Worm (Caenorhabditis elegans) whole organism, midembryonic: ENCODE results near the gene srx-92.

Source experiments
- T22C8.4 ChIP-seq: fragments of 200-800 bp; sonication (Bioruptor generic); IDR thresholded peaks from 2 replicates; pipeline ENCODE4 v1.3.6; 2022; ENCODE audit warnings: missing genetic modification characterization, missing compliant biosample characterization
- cog-1 ChIP-seq: sonication (generic microtip); optimal IDR thresholded peaks from 2 replicates; lab custom pipeline; 2016; ENCODE audit warnings: missing genetic modification characterization, missing compliant biosample characterization
- flt-1 ChIP-seq: fragments of 200-800 bp; sonication (Bioruptor generic); IDR thresholded peaks from 2 replicates; pipeline ENCODE4 v1.3.6; 2022; ENCODE audit warnings: missing genetic modification characterization, missing compliant biosample characterization
- klf-2 ChIP-seq: fragments of 200-800 bp; sonication (Bioruptor generic); conservative IDR thresholded peaks from 2 replicates; pipeline ENCODE4 v1.3.6; 2022; ENCODE audit warnings: missing genetic modification reagents, missing genetic modification characterization, missing compliant biosample characterization
- med-1 ChIP-seq: sonication (generic microtip); optimal IDR thresholded peaks from 2 replicates; lab custom pipeline; 2017; ENCODE audit warnings: missing genetic modification characterization, mild to moderate bottlenecking, missing compliant biosample characterization, antibody characterized with exemption, missing genetic modification reagents; ENCODE audit not compliant: insufficient read depth
- ref-1 ChIP-seq: fragments of 200-800 bp; sonication (Bioruptor generic); conservative IDR thresholded peaks from 2 replicates; pipeline ENCODE4 v1.3.6; 2022; ENCODE audit warnings: missing genetic modification reagents, missing genetic modification characterization, missing compliant biosample characterization
- tab-1 ChIP-seq: fragments of 200-800 bp; sonication (Bioruptor generic); IDR thresholded peaks from 2 replicates; pipeline ENCODE4 v1.3.6; 2022; ENCODE audit warnings: missing genetic modification characterization, missing compliant biosample characterization
- ztf-29 ChIP-seq: fragments of 200-800 bp; sonication (Bioruptor generic); IDR thresholded peaks from 2 replicates; pipeline ENCODE4 v1.3.6; 2022; ENCODE audit warnings: missing genetic modification reagents, missing genetic modification characterization, missing compliant biosample characterization

DNA sequence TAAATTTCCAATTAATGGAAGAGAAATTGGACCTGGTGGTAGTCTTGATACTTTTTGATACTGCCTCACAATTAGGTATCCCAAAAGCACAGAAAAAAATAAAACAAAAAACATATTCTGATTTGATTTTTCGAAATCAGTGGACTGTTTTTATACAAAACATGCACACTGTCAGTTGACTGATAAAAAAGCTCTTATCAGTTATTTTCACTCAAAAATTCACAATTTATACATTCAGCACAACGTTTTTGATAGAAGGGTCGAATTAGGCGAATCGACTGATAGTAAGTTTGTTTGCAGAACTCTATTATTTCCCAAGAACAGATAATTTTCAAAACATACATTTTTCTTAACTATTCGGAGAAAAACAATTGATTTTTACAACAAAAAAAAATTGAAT, 38.9 kb upstream of the srx-92 start, which contains the start of gene cyp-35A2:
- TF ChIP-seq flt-1 (GFP tag; lab: Robert Waterston, UW) (no peak), med-1 (GFP tag; lab: Kevin White, UChicago) (no peak), klf-2 (GFP tag; lab: Robert Waterston, UW) (no peak), T22C8.4 (no peak), cog-1 (tag; lab: Kevin White, UChicago) (no peak), tab-1 (no peak), ztf-29 (no peak), ref-1 (GFP tag; lab: Robert Waterston, UW) (no peak)
